Fruit fly (Drosophila melanogaster) whole organism, embryonic: Measurements from ENCODE around the gene plx.
A peak's percentile ranks its signal among the peaks of the same experiment; 100 is the strongest.

Source experiments
- Adf1 ChIP-seq: fragments of 200-800 bp; sonication (Bioruptor generic); IDR thresholded peaks from 2 replicates; pipeline ENCODE4 v1.3.6; 2022; ENCODE audit warnings: missing biosample characterization, missing genetic modification characterization
- CG12236 ChIP-seq: fragments of 200-800 bp; sonication (Bioruptor generic); optimal IDR thresholded peaks from 2 replicates; lab custom pipeline; 2016; ENCODE audit warnings: missing biosample characterization, missing genetic modification characterization
- CG14965 ChIP-seq: fragments of 200-800 bp; sonication (Bioruptor generic); optimal IDR thresholded peaks from 2 replicates; lab custom pipeline; 2016; ENCODE audit warnings: missing biosample characterization, missing genetic modification characterization, borderline replicate concordance
- CG15073 ChIP-seq: fragments of 200-800 bp; sonication (Bioruptor generic); optimal IDR thresholded peaks from 2 replicates; lab custom pipeline; 2016; ENCODE audit warnings: missing biosample characterization, missing genetic modification characterization
- CG1602 ChIP-seq: fragments of 200-800 bp; sonication (Bioruptor generic); optimal IDR thresholded peaks from 3 replicates; lab custom pipeline; 2016; ENCODE audit warnings: missing biosample characterization, missing genetic modification characterization
- CG17186 ChIP-seq: fragments of 200-800 bp; sonication (Bioruptor generic); optimal IDR thresholded peaks from 3 replicates; lab custom pipeline; 2017; ENCODE audit warnings: missing biosample characterization, missing genetic modification reagents, missing genetic modification characterization
- CG18764 ChIP-seq: fragments of 200-800 bp; sonication (Bioruptor generic); optimal IDR thresholded peaks from 3 replicates; lab custom pipeline; 2016; ENCODE audit warnings: missing biosample characterization, missing genetic modification characterization
- CG2678 ChIP-seq: fragments of 200-800 bp; sonication (Bioruptor generic); optimal IDR thresholded peaks from 3 replicates; lab custom pipeline; 2019; ENCODE audit warnings: missing biosample characterization, mild to moderate bottlenecking, missing genetic modification characterization, moderate library complexity
- CG30403 ChIP-seq: fragments of 200-800 bp; sonication (Bioruptor generic); optimal IDR thresholded peaks from 3 replicates; lab custom pipeline; 2016; ENCODE audit warnings: missing biosample characterization, missing genetic modification characterization
- CG30431 ChIP-seq: fragments of 200-800 bp; sonication (Bioruptor generic); optimal IDR thresholded peaks from 2 replicates; lab custom pipeline; 2017; ENCODE audit warnings: missing biosample characterization, missing genetic modification characterization
- CG3065 ChIP-seq: fragments of 200-800 bp; sonication (Bioruptor generic); optimal IDR thresholded peaks from 2 replicates; lab custom pipeline; 2016; ENCODE audit warnings: missing biosample characterization, missing genetic modification characterization
- CG31224 ChIP-seq: fragments of 200-800 bp; sonication (Bioruptor generic); IDR thresholded peaks from 2 replicates; pipeline ENCODE4 v1.3.6; 2022; ENCODE audit warnings: missing biosample characterization, missing genetic modification characterization
- CG32532 ChIP-seq: fragments of 200-800 bp; sonication (Bioruptor generic); IDR thresholded peaks from 2 replicates; pipeline ENCODE4 v1.3.6; 2022; ENCODE audit warnings: missing biosample characterization, missing genetic modification characterization
- CG34376 ChIP-seq: fragments of 200-800 bp; sonication (Bioruptor generic); optimal IDR thresholded peaks from 2 replicates; lab custom pipeline; 2018; ENCODE audit warnings: missing biosample characterization, mild to moderate bottlenecking, missing genetic modification characterization
- CG4282 ChIP-seq: fragments of 200-800 bp; sonication (Bioruptor generic); optimal IDR thresholded peaks from 2 replicates; lab custom pipeline; 2016; ENCODE audit warnings: missing biosample characterization, missing genetic modification characterization
- CG5953 ChIP-seq: fragments of 200-800 bp; sonication (Bioruptor generic); IDR thresholded peaks from 2 replicates; pipeline ENCODE4 v1.3.6; 2022; ENCODE audit warnings: missing biosample characterization, missing genetic modification characterization
- CG6175 ChIP-seq: fragments of 200-800 bp; sonication (Bioruptor generic); IDR thresholded peaks from 3 replicates; pipeline ENCODE4 v1.3.6; 2022; ENCODE audit warnings: missing biosample characterization, missing genetic modification characterization
- CG6272 ChIP-seq: fragments of 200-800 bp; sonication (Bioruptor generic); IDR thresholded peaks from 2 replicates; pipeline ENCODE4 v1.3.6; 2022; ENCODE audit warnings: missing biosample characterization, missing genetic modification characterization
- CG6854 ChIP-seq: fragments of 200-800 bp; sonication (Bioruptor generic); optimal IDR thresholded peaks from 3 replicates; lab custom pipeline; 2017; ENCODE audit warnings: missing biosample characterization, mild to moderate bottlenecking, missing genetic modification characterization
- CG8944 ChIP-seq: fragments of 200-800 bp; sonication (Bioruptor generic); optimal IDR thresholded peaks from 3 replicates; lab custom pipeline; 2016; ENCODE audit warnings: missing biosample characterization, missing genetic modification characterization
- CkIIα-i1 ChIP-seq: fragments of 200-800 bp; sonication (Bioruptor generic); IDR thresholded peaks from 2 replicates; pipeline ENCODE4 v1.3.6; 2022; ENCODE audit warnings: missing biosample characterization, missing genetic modification characterization
- CoRest ChIP-seq: fragments of 200-800 bp; sonication (Bioruptor generic); optimal IDR thresholded peaks from 3 replicates; lab custom pipeline; 2018; ENCODE audit warnings: missing biosample characterization, mild to moderate bottlenecking, missing genetic modification characterization, moderate library complexity
- Deaf1 ChIP-seq: fragments of 200-800 bp; optimal IDR thresholded peaks from 3 replicates; lab custom pipeline; 2019; ENCODE audit warnings: missing biosample characterization, mild to moderate bottlenecking, missing genetic modification characterization, moderate library complexity
- Dll ChIP-seq: fragments of 200-800 bp; sonication (Bioruptor generic); IDR thresholded peaks from 4 replicates; pipeline ENCODE4 v1.3.6; 2022; ENCODE audit warnings: missing biosample characterization, missing genetic modification characterization; ENCODE audit not compliant: partially characterized antibody
- Doc3 ChIP-seq: fragments of 200-800 bp; sonication (Bioruptor generic); IDR thresholded peaks from 3 replicates; pipeline ENCODE4 v1.3.6; 2022; ENCODE audit warnings: missing biosample characterization, missing genetic modification characterization; ENCODE audit not compliant: partially characterized antibody
- Elba2 ChIP-seq: fragments of 200-800 bp; sonication (Bioruptor generic); optimal IDR thresholded peaks from 3 replicates; lab custom pipeline; 2016; ENCODE audit warnings: missing biosample characterization, missing genetic modification characterization
- Fer2 ChIP-seq: fragments of 200-800 bp; sonication (Bioruptor generic); optimal IDR thresholded peaks from 2 replicates; lab custom pipeline; 2018; ENCODE audit warnings: missing biosample characterization, mild to moderate bottlenecking, missing genetic modification characterization, moderate library complexity
- Hr78 ChIP-seq, 2 experiments: fragments of 200-800 bp in 1 of 2; fragments of >200 bp in 1 of 2; sonication (Bioruptor generic) in 1 of 2; optimal IDR thresholded peaks; 2 replicates each; lab custom pipeline; 2017 to 2019; ENCODE audit warnings: missing biosample characterization in 2 of 2, missing genetic modification characterization in 2 of 2, mild to moderate bottlenecking in 1 of 2, moderate library complexity in 1 of 2
- Kr ChIP-seq: fragments of 200-800 bp; sonication (Bioruptor generic); optimal IDR thresholded peaks from 2 replicates; lab custom pipeline; 2017; ENCODE audit warnings: missing biosample characterization, mild to moderate bottlenecking, missing genetic modification characterization
- NC2β ChIP-seq: fragments of 200-800 bp; sonication (Bioruptor generic); optimal IDR thresholded peaks from 2 replicates; lab custom pipeline; 2016; ENCODE audit warnings: missing biosample characterization, missing genetic modification characterization
- NfI ChIP-seq: fragments of 200-800 bp; sonication (Bioruptor generic); optimal IDR thresholded peaks from 3 replicates; lab custom pipeline; 2018; ENCODE audit warnings: missing biosample characterization, mild to moderate bottlenecking, missing genetic modification characterization, moderate library complexity
- Scr ChIP-seq: fragments of 200-800 bp; sonication (Bioruptor generic); IDR thresholded peaks from 2 replicates; pipeline ENCODE4 v1.3.6; 2022; ENCODE audit warnings: missing biosample characterization, missing genetic modification characterization; ENCODE audit not compliant: partially characterized antibody
- az2 ChIP-seq: fragments of 200-800 bp; sonication (Bioruptor generic); optimal IDR thresholded peaks from 3 replicates; lab custom pipeline; 2016; ENCODE audit warnings: missing biosample characterization, missing genetic modification characterization
- bab2 ChIP-seq: fragments of 200-800 bp; sonication (Bioruptor generic); optimal IDR thresholded peaks from 2 replicates; lab custom pipeline; 2016; ENCODE audit warnings: missing biosample characterization, missing genetic modification characterization
- cas ChIP-seq: fragments of 200-800 bp; sonication (Bioruptor generic); IDR thresholded peaks from 2 replicates; pipeline ENCODE4 v1.3.6; 2022; ENCODE audit warnings: missing biosample characterization, missing genetic modification characterization
- en ChIP-seq: fragments of 200-800 bp; sonication (Bioruptor generic); optimal IDR thresholded peaks from 2 replicates; lab custom pipeline; 2016; ENCODE audit warnings: missing biosample characterization, missing genetic modification characterization
- klu ChIP-seq: fragments of 200-800 bp; sonication (Bioruptor generic); IDR thresholded peaks from 2 replicates; pipeline ENCODE4 v1.3.6; 2022; ENCODE audit warnings: missing biosample characterization, missing genetic modification characterization
- lola ChIP-seq, 3 experiments: fragments of >200 bp in 2 of 3; fragments of 200-800 bp in 1 of 3; sonication (Bioruptor generic) in 1 of 3; optimal IDR thresholded peaks; 2 replicates each; lab custom pipeline; 2017 to 2019; ENCODE audit warnings: missing biosample characterization in 3 of 3, missing genetic modification characterization in 3 of 3, mild to moderate bottlenecking in 1 of 3, moderate library complexity in 1 of 3
- odd ChIP-seq: fragments of 200-800 bp; sonication (Bioruptor generic); optimal IDR thresholded peaks from 2 replicates; lab custom pipeline; 2017; ENCODE audit warnings: missing biosample characterization, mild to moderate bottlenecking, missing genetic modification characterization
- phol ChIP-seq: fragments of 200-800 bp; sonication (Bioruptor generic); optimal IDR thresholded peaks from 3 replicates; lab custom pipeline; 2018; ENCODE audit warnings: missing biosample characterization, mild to moderate bottlenecking, missing genetic modification characterization, moderate library complexity
- ranshi ChIP-seq: fragments of 200-800 bp; sonication (Bioruptor generic); IDR thresholded peaks from 2 replicates; pipeline ENCODE4 v1.3.6; 2022; ENCODE audit warnings: missing biosample characterization, missing genetic modification characterization
- repo ChIP-seq: fragments of 200-800 bp; sonication (Bioruptor generic); optimal IDR thresholded peaks from 2 replicates; lab custom pipeline; 2016; ENCODE audit warnings: missing biosample characterization, missing genetic modification characterization
- ro ChIP-seq: fragments of 200-800 bp; sonication (Bioruptor generic); IDR thresholded peaks from 2 replicates; pipeline ENCODE4 v1.3.6; 2022; ENCODE audit warnings: missing biosample characterization, missing genetic modification characterization
- salm ChIP-seq: fragments of 200-800 bp; sonication (Bioruptor generic); optimal IDR thresholded peaks from 2 replicates; lab custom pipeline; 2018; ENCODE audit warnings: missing biosample characterization, mild to moderate bottlenecking, missing genetic modification characterization
- scrt ChIP-seq: fragments of 200-800 bp; sonication (Bioruptor generic); optimal IDR thresholded peaks from 2 replicates; lab custom pipeline; 2018; ENCODE audit warnings: missing biosample characterization, mild to moderate bottlenecking, missing genetic modification characterization, moderate library complexity
- sr ChIP-seq: fragments of 200-800 bp; sonication (Bioruptor generic); IDR thresholded peaks from 3 replicates; pipeline ENCODE4 v1.3.6; 2022; ENCODE audit warnings: missing biosample characterization, missing genetic modification characterization
- tgo ChIP-seq: fragments of 200-800 bp; sonication (Bioruptor generic); IDR thresholded peaks from 3 replicates; pipeline ENCODE4 v1.3.6; 2022; ENCODE audit warnings: missing biosample characterization, missing genetic modification characterization
- vfl ChIP-seq: fragments of 200-800 bp; sonication (Bioruptor generic); optimal IDR thresholded peaks from 2 replicates; lab custom pipeline; 2016; ENCODE audit warnings: missing biosample characterization, missing genetic modification characterization
- vvl ChIP-seq: fragments of 200-800 bp; sonication (Bioruptor generic); IDR thresholded peaks from 2 replicates; pipeline ENCODE4 v1.3.6; 2022; ENCODE audit warnings: missing biosample characterization, missing genetic modification characterization

Gene plx

DNA sequence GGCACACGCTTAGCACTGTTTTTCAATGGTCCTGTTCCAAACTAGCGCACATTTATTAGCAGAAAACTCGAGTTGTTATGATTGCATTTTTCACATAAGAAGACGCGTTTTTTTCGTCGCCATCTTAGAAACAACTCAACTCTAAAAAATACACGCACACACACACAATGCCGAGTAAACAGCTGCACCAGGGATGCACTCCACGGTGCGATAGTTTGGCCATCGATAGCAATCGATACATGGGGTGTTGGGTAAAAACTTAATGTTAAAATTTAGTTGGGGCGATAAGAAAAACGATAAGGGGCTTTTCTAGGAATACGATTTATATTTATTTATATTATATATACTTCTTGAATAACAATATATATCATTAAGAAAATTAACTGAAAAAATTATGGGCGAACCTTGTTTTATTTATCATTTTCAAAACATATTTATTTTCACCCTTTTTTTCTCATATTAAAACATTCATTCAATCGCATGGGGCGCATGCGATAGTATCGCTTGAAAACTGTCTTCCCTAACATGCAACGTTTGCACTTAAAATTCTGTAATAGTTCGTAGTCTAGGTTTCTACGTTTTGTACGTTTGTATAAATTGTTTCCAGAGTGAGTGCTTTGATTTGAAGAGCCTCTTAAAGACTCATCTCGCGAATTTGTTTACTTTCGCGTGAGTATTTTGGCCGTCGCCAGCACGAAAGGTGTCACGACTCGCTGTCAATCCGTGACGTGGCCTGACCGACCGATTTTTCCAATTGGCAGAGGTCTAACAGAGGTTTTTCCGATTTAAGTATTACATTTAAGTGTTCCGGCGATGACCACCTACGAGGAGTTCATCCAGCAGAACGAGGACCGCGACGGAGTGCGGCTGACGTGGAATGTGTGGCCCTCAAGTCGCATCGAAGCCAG, 36.8 kb upstream of the plx start, which contains the start of the genes MTA1-like and Sec23 (continued):
- TF ChIP-seq Kr (peak; percentile 21), Elba2 (peak; percentile 82), CG31224 (GFP tag; lab: Robert Waterston, UW) (peak; percentile 5; the same call in 1 of the 2 replicates), ranshi (GFP tag; lab: Robert Waterston, UW) (0 out of 2 replicates have a peak, but pooled peaks have one; percentile 19), CG6272 (GFP tag; lab: Robert Waterston, UW) (peak; percentile 68; the same call in 1 of the 2 replicates), lola (GFP tag; optimal IDR thresholded peaks at IDR 0.05; lab: Kevin White, UChicago) (peak in 1 of 3 experiments; percentile 61), phol (tag; lab: Kevin White, UChicago) (peak; percentile 98), Scr (GFP tag; lab: Robert Waterston, UW) (peak; percentile 98), tgo (peak; percentile 40; the same call in 1 of the 3 replicates), CG17186 (GFP tag; lab: Kevin White, UChicago) (peak; percentile 59), ro (GFP tag; lab: Robert Waterston, UW) (no peak), CG15073 (GFP tag; lab: Kevin White, UChicago) (no peak), CG12236 (GFP tag; lab: Kevin White, UChicago) (no peak), CG34376 (GFP tag; lab: Kevin White, UChicago) (peak; percentile 46), CG18764 (GFP tag; lab: Kevin White, UChicago) (peak; percentile 36), Hr78 (GFP tag; optimal IDR thresholded peaks at IDR 0.05; lab: Kevin White, UChicago) (no peak), Fer2 (no peak), CG3065 (GFP tag; lab: Kevin White, UChicago) (no peak), bab2 (GFP tag; lab: Kevin White, UChicago) (peak; percentile 41), CG14965 (GFP tag; lab: Kevin White, UChicago) (no peak), sr (no peak), CG6175 (GFP tag; lab: Robert Waterston, UW) (no peak), CG1602 (GFP tag; lab: Kevin White, UChicago) (peak; percentile 56), scrt (GFP tag; lab: Kevin White, UChicago) (peak; percentile 31), CoRest (peak; percentile 78), CG5953 (GFP tag; lab: Robert Waterston, UW) (no peak), cas (GFP tag; lab: Robert Waterston, UW) (no peak), az2 (GFP tag; lab: Kevin White, UChicago) (peak; percentile 44), CG4282 (GFP tag; lab: Kevin White, UChicago) (no peak), Doc3 (GFP tag; lab: Robert Waterston, UW) (peak; percentile 94), klu (GFP tag; lab: Robert Waterston, UW) (no peak), repo (no peak), Deaf1 (tag; lab: Kevin White, UChicago) (peak; percentile 19), NfI (GFP tag; lab: Kevin White, UChicago) (peak; percentile 33), CG6854 (GFP tag; lab: Kevin White, UChicago) (no peak), odd (no peak), vvl (GFP tag; lab: Robert Waterston, UW) (peak; percentile 50; the same call in 1 of the 2 replicates), CG2678 (tag; lab: Kevin White, UChicago) (peak; percentile 65), CkIIα-i1 (GFP tag; lab: Robert Waterston, UW) (no peak), CG30431 (GFP tag; lab: Kevin White, UChicago) (no peak), CG8944 (GFP tag; lab: Kevin White, UChicago) (no peak), Adf1 (no peak), en (GFP tag; lab: Kevin White, UChicago) (no peak), CG32532 (peak; percentile 43; the same call in 1 of the 2 replicates), Dll (GFP tag; lab: Robert Waterston, UW) (peak; percentile 97), salm (tag; lab: Kevin White, UChicago) (no peak), vfl (GFP tag; lab: Kevin White, UChicago) (no peak), CG30403 (peak; percentile 65), NC2β (GFP tag; lab: Kevin White, UChicago) (peak; percentile 1)
